Worm (Caenorhabditis elegans) whole organism, dauer: ENCODE measurements around the gene R11D1.3.

Experiments
- unc-62 ChIP-seq: sonication (generic microtip); optimal IDR thresholded peaks from 2 replicates; lab custom pipeline; 2017; ENCODE audit warnings: missing biosample characterization, missing genetic modification reagents, missing genetic modification characterization

Gene R11D1.3

ce11 chrV:12711999-12712398 lies at the start of gene R11D1.3:
R11D1.3 (minus strand) TSS chrV:12712099.
- TF ChIP-seq unc-62 (GFP tag; lab: Kevin White, UChicago), result no peak

ce11 chrV:12760913-12761312 lies 49.0 kb upstream of the R11D1.3 start, which contains the start of gene F18E2.15:
F18E2.15 (minus strand) TSS chrV:12761013.
- no peak for TF ChIP-seq unc-62 (GFP tag; lab: Kevin White, UChicago)

ce11 chrV:12759660-12760059 lies 47.8 kb upstream of the R11D1.3 start, which contains the start of gene papl-1:
papl-1 (minus strand) TSS chrV:12759760.
- no peak for TF ChIP-seq unc-62 (GFP tag; lab: Kevin White, UChicago)

ce11 chrV:12754839-12755238 lies 42.9 kb upstream of the R11D1.3 start, which contains the start of gene gpa-13:
gpa-13 (minus strand) TSS chrV:12754939.
- TF ChIP-seq unc-62 (GFP tag; lab: Kevin White, UChicago), result no peak

- TF ChIP-seq unc-62 (GFP tag; lab: Kevin White, UChicago), result no peak
These were observed 40.5 kb upstream of the R11D1.3 start, which contains the start of gene C15C8.8 for ce11 chrV:12752407-12752806. C15C8.8 (minus strand) TSS chrV:12752507.

ce11 chrV:12751495-12752050 lies 39.7 kb upstream of the R11D1.3 start, which contains the start of gene C15C8.6:
C15C8.6 (minus strand) TSS chrV:12751545.
- TF ChIP-seq unc-62 (GFP tag; lab: Kevin White, UChicago), result no peak

- no peak for TF ChIP-seq unc-62 (GFP tag; lab: Kevin White, UChicago)
These were observed 37.7 kb upstream of the R11D1.3 start for ce11 chrV:12749558-12749957.

ce11 chrV:12747856-12748255 lies 36.0 kb upstream of the R11D1.3 start, which contains the start of gene C15C8.5:
C15C8.5 (plus strand) TSS chrV:12748007.
- no peak for TF ChIP-seq unc-62 (GFP tag; lab: Kevin White, UChicago)

ce11 chrV:12747431-12747830 lies 35.5 kb upstream of the R11D1.3 start, which contains the start of gene C15C8.4:
C15C8.4 (minus strand) TSS chrV:12747463.
- no peak for TF ChIP-seq unc-62 (GFP tag; lab: Kevin White, UChicago)

ce11 chrV:12744979-12745378 lies 33.1 kb upstream of the R11D1.3 start, which contains the start of gene C15C8.7:
C15C8.7 (minus strand) TSS chrV:12745050.
- no peak for TF ChIP-seq unc-62 (GFP tag; lab: Kevin White, UChicago)

- TF ChIP-seq unc-62 (GFP tag; lab: Kevin White, UChicago), result no peak
These were observed 32.0 kb upstream of the R11D1.3 start for ce11 chrV:12743778-12744502.

ce11 chrV:12741684-12742083 lies 29.8 kb upstream of the R11D1.3 start, which contains the start of gene hrg-7:
hrg-7 (plus strand) TSS chrV:12742041.
- TF ChIP-seq unc-62 (GFP tag; lab: Kevin White, UChicago), result no peak

ce11 chrV:12736166-12736753 lies 24.4 kb upstream of the R11D1.3 start, which contains the start of gene cky-1:
cky-1 (plus strand) TSS chrV:12736703.
- TF ChIP-seq unc-62 (GFP tag; lab: Kevin White, UChicago), result no peak

- no peak for TF ChIP-seq unc-62 (GFP tag; lab: Kevin White, UChicago)
These were observed 21.8 kb upstream of the R11D1.3 start, which contains the start of the genes dhs-21 and xbx-9 for ce11 chrV:12733465-12734248. dhs-21 (minus strand) TSS chrV:12733645. xbx-9 (plus strand) TSS chrV:12734198.

- no peak for TF ChIP-seq unc-62 (GFP tag; lab: Kevin White, UChicago)
These were observed 20.8 kb upstream of the R11D1.3 start for ce11 chrV:12732734-12733133.
